Fruit fly (Drosophila melanogaster) whole organism, adult: ENCODE results near the gene CG31952.
A peak's percentile ranks its signal among the peaks of the same experiment; 100 is the strongest.

ENCODE experiments used
- CG11617 ChIP-seq: fragments of 200-800 bp; sonication (Bioruptor generic); optimal IDR thresholded peaks from 2 replicates; lab custom pipeline; 2017; ENCODE audit warnings: mild to moderate bottlenecking, missing biosample characterization, missing genetic modification reagents, missing genetic modification characterization
- CG12768 ChIP-seq: fragments of 200-800 bp; sonication (Bioruptor generic); optimal IDR thresholded peaks from 2 replicates; lab custom pipeline; 2017; ENCODE audit warnings: missing biosample characterization, missing genetic modification characterization, mild to moderate bottlenecking, moderate library complexity, missing genetic modification reagents
- CG14711 ChIP-seq: fragments of 200-800 bp; sonication (Bioruptor generic); optimal IDR thresholded peaks from 2 replicates; lab custom pipeline; 2018; ENCODE audit warnings: missing biosample characterization, mild to moderate bottlenecking, missing genetic modification characterization, moderate library complexity
- CG1620 ChIP-seq: fragments of 200-800 bp; sonication (Bioruptor generic); optimal IDR thresholded peaks from 2 replicates; lab custom pipeline; 2016; ENCODE audit warnings: missing biosample characterization, missing genetic modification characterization
- CG33017 ChIP-seq: fragments of 200-800 bp; sonication (Bioruptor generic); optimal IDR thresholded peaks from 2 replicates; lab custom pipeline; 2018; ENCODE audit warnings: missing biosample characterization, mild to moderate bottlenecking, missing genetic modification characterization, moderate library complexity
- CG5204 ChIP-seq: fragments of 200-800 bp; sonication (Bioruptor generic); optimal IDR thresholded peaks from 2 replicates; lab custom pipeline; 2016; ENCODE audit warnings: missing biosample characterization, missing genetic modification characterization
- CG7045 ChIP-seq: fragments of 200-800 bp; sonication (Bioruptor generic); optimal IDR thresholded peaks from 2 replicates; lab custom pipeline; 2017; ENCODE audit warnings: missing biosample characterization, mild to moderate bottlenecking, missing genetic modification characterization
- CG7101 ChIP-seq: fragments of 200-800 bp; sonication (Bioruptor generic); optimal IDR thresholded peaks from 2 replicates; lab custom pipeline; 2018; ENCODE audit warnings: missing biosample characterization, mild to moderate bottlenecking, missing genetic modification characterization, moderate library complexity
- Clk ChIP-seq: fragments of 200-800 bp; sonication (Bioruptor generic); optimal IDR thresholded peaks from 2 replicates; lab custom pipeline; 2017; ENCODE audit warnings: missing biosample characterization, missing genetic modification characterization
- Crg-1 ChIP-seq: fragments of 200-800 bp; sonication (Bioruptor generic); optimal IDR thresholded peaks from 2 replicates; lab custom pipeline; 2016; ENCODE audit warnings: missing biosample characterization, missing genetic modification characterization
- Hr96 ChIP-seq: fragments of 200-800 bp; sonication (Bioruptor generic); optimal IDR thresholded peaks from 2 replicates; lab custom pipeline; 2016; ENCODE audit warnings: missing biosample characterization, missing genetic modification characterization
- Mnt ChIP-seq: fragments of 200-800 bp; sonication (Bioruptor generic); optimal IDR thresholded peaks from 2 replicates; lab custom pipeline; 2016; ENCODE audit warnings: missing biosample characterization, mild to moderate bottlenecking, missing genetic modification characterization
- bab1 ChIP-seq: fragments of 200-800 bp; sonication (Bioruptor generic); optimal IDR thresholded peaks from 3 replicates; lab custom pipeline; 2019; ENCODE audit warnings: missing biosample characterization, mild to moderate bottlenecking, missing genetic modification characterization, moderate library complexity
- cic ChIP-seq: fragments of 200-800 bp; sonication (Bioruptor generic); optimal IDR thresholded peaks from 2 replicates; lab custom pipeline; 2017; ENCODE audit warnings: missing biosample characterization, mild to moderate bottlenecking, missing genetic modification characterization, moderate library complexity
- cnc ChIP-seq, 2 experiments: fragments of >200 bp; optimal IDR thresholded peaks; 2 replicates each; lab custom pipeline; 2017
- kay ChIP-seq: fragments of 200-800 bp; sonication (Bioruptor generic); peaks from one replicate; lab custom pipeline; 2016; ENCODE audit warnings: missing biosample characterization, missing genetic modification characterization, borderline replicate concordance
- ovo ChIP-seq: fragments of 200-800 bp; sonication (Bioruptor generic); optimal IDR thresholded peaks from 2 replicates; lab custom pipeline; 2016; ENCODE audit warnings: missing biosample characterization, missing genetic modification characterization
- pad ChIP-seq: fragments of 200-800 bp; sonication (Bioruptor generic); optimal IDR thresholded peaks from 3 replicates; lab custom pipeline; 2017; ENCODE audit warnings: missing biosample characterization, missing genetic modification characterization, mild to moderate bottlenecking, moderate library complexity, missing genetic modification reagents
- tj ChIP-seq: fragments of 200-800 bp; sonication (Bioruptor generic); optimal IDR thresholded peaks from 3 replicates; lab custom pipeline; 2017; ENCODE audit warnings: missing biosample characterization, mild to moderate bottlenecking, missing genetic modification characterization, moderate library complexity
- toe ChIP-seq: fragments of 200-800 bp; sonication (Bioruptor generic); optimal IDR thresholded peaks from 2 replicates; lab custom pipeline; 2016; ENCODE audit warnings: missing biosample characterization, missing genetic modification characterization

CG31952 gene

dm6 chr2L:3428419-3429097, 12.1 kb downstream of the CG31952 start:
- TF ChIP-seq tj (no peak), cnc (optimal IDR thresholded peaks at IDR 0.05; lab: Kevin White, UChicago) (no peak), pad (no peak), bab1 (GFP tag; lab: Kevin White, UChicago) (no peak)

- TF ChIP-seq CG14711 (tag; lab: Kevin White, UChicago) (no peak), Crg-1 (GFP tag; lab: Kevin White, UChicago) (no peak), cic (GFP tag; lab: Kevin White, UChicago) (no peak), CG7045 (GFP tag; lab: Kevin White, UChicago) (no peak)
These were observed 18.6 kb downstream of the CG31952 start for dm6 chr2L:3435086-3435485.

- TF ChIP-seq cic (GFP tag; lab: Kevin White, UChicago) (no peak), pad (no peak), kay (GFP tag; lab: Kevin White, UChicago) (no peak)
These were observed 19.9 kb downstream of the CG31952 start for dm6 chr2L:3436347-3436746.

dm6 chr2L:3437068-3437467, 20.6 kb downstream of the CG31952 start:
- no peak for TF ChIP-seq CG5204 (GFP tag; lab: Kevin White, UChicago)
- no peak for TF ChIP-seq Hr96 (GFP tag; lab: Kevin White, UChicago)
- TF ChIP-seq CG14711 (tag; lab: Kevin White, UChicago) = peak; percentile 3
- no peak for TF ChIP-seq tj
- peak; percentile 25 for TF ChIP-seq CG33017

DNA sequence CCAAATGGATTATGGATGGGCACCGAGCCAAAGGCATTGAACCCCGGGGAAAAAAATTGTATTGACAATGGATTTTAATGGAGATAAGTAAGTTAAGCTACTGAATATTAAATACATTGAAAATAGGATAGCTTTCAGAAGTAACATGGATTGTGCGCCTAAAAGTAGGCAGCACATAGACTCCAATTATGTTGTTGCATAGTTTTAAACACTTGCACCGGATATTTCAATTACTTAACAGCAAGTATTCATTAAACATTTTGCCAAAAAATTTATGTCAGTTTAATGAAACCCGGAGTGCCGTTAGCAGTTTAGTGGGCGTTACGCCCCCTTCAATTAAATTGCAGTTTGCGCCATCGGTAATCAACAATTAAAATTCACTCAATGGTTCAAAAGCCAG, 21.6 kb downstream of the CG31952 start:
- TF ChIP-seq bab1 (GFP tag; lab: Kevin White, UChicago) (no peak), tj (no peak), CG33017 (no peak), CG7101 (tag; lab: Kevin White, UChicago) (no peak), Hr96 (GFP tag; lab: Kevin White, UChicago) (no peak), ovo (no peak), CG14711 (tag; lab: Kevin White, UChicago) (no peak), Mnt (GFP tag; lab: Kevin White, UChicago) (no peak), CG11617 (no peak), CG5204 (GFP tag; lab: Kevin White, UChicago) (no peak), pad (no peak), CG1620 (GFP tag; lab: Kevin White, UChicago) (no peak), CG7045 (GFP tag; lab: Kevin White, UChicago) (no peak), cic (GFP tag; lab: Kevin White, UChicago) (no peak)

DNA sequence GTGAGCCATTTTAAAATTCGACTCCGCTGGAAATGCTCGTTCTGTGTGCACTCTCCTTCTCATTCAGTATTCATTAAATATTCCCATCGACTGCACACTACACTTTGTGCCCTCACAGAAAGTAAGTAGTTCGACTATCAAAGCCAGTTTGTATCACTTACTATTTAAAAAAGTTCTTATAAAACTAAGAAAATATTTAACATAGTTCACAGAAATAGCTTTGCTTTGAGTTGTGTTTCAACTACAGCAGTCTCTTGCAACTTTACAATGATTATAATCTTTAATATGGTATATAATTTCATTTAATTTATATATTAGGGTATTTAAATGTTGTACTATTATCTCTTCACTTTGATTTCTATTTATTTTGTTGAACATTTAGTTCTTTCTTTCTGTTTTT, 23.0 kb downstream of the CG31952 start:
- TF ChIP-seq Hr96 (GFP tag; lab: Kevin White, UChicago) (no peak), cnc (optimal IDR thresholded peaks at IDR 0.05; lab: Kevin White, UChicago) (no peak), bab1 (GFP tag; lab: Kevin White, UChicago) (no peak), CG11617 (no peak), Mnt (GFP tag; lab: Kevin White, UChicago) (no peak), pad (no peak), CG1620 (GFP tag; lab: Kevin White, UChicago) (no peak), Crg-1 (GFP tag; lab: Kevin White, UChicago) (no peak), Clk (no peak), ovo (no peak), toe (GFP tag; lab: Kevin White, UChicago) (no peak), CG7045 (GFP tag; lab: Kevin White, UChicago) (no peak), CG5204 (GFP tag; lab: Kevin White, UChicago) (no peak), kay (GFP tag; lab: Kevin White, UChicago) (no peak), tj (no peak), CG12768 (GFP tag; lab: Kevin White, UChicago) (no peak), CG33017 (no peak), cic (GFP tag; lab: Kevin White, UChicago) (no peak), CG14711 (tag; lab: Kevin White, UChicago) (no peak), CG7101 (tag; lab: Kevin White, UChicago) (no peak)

DNA sequence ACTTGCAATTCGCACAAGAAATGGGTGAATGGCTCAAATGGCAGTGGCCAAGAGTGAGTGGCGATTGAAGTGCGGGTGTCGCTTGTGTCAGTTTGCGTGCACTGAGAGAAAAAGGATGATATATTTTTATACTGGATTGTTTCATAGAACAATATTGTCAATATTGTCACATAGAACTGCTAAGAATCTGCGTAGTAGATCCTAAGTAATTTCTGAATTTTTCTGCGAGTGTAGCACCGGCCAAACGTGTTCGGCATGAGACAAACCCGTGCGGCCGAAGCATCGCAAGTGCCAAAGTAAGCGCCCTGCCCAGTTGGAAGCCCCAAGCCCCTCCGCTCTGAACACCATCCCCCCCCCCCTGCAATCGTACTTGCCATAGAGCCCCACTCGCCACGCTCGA, 23.8 kb downstream of the CG31952 start:
- TF ChIP-seq toe (GFP tag; lab: Kevin White, UChicago) = no peak
- TF ChIP-seq CG7045 (GFP tag; lab: Kevin White, UChicago) = no peak
- TF ChIP-seq CG7101 (tag; lab: Kevin White, UChicago) = no peak
- TF ChIP-seq Clk = no peak
- TF ChIP-seq CG12768 (GFP tag; lab: Kevin White, UChicago) = no peak
- no peak for TF ChIP-seq CG14711 (tag; lab: Kevin White, UChicago)
- no peak for TF ChIP-seq CG11617

DNA sequence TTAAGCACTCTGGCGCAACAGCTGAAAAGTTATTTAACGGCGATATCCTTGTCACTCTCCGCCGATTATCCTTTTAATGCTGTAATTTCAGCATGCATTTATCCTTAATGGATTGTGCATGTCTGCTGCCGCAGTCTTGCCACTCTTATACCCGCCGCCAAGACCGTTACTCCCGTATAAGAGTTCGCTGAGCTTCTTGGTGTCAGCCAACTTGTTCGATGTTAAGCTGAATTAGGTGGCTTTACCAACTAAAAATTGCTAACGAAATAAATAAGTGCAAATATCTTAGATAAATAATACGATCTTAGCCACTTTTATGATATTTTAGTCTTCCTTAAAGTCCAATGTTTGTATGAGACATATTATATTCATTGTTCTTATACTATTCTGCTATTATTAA, 24.7 kb downstream of the CG31952 start:
- TF ChIP-seq Mnt (GFP tag; lab: Kevin White, UChicago) = no peak
- no peak for TF ChIP-seq Clk
- no peak for TF ChIP-seq ovo
- TF ChIP-seq pad = no peak
- TF ChIP-seq cic (GFP tag; lab: Kevin White, UChicago) = no peak
- no peak for TF ChIP-seq CG7101 (tag; lab: Kevin White, UChicago)
- no peak for TF ChIP-seq CG11617
- no peak for TF ChIP-seq CG5204 (GFP tag; lab: Kevin White, UChicago)
- TF ChIP-seq CG7045 (GFP tag; lab: Kevin White, UChicago) = no peak
- TF ChIP-seq cnc (optimal IDR thresholded peaks at IDR 0.05; lab: Kevin White, UChicago) = no peak
- no peak for TF ChIP-seq CG12768 (GFP tag; lab: Kevin White, UChicago)
- TF ChIP-seq CG14711 (tag; lab: Kevin White, UChicago) = no peak
- TF ChIP-seq tj = no peak
